Worm (Caenorhabditis elegans): ENCODE data around the gene C38C5.1.

- no peak for TF ChIP-seq nhr-23 (tag; optimal IDR thresholded peaks at IDR 0.05)
- TF ChIP-seq lin-13 (GFP tag; optimal IDR thresholded peaks at IDR 0.05), result no peak
- TF ChIP-seq lsy-2 (tag; optimal IDR thresholded peaks at IDR 0.05), result no peak
- TF ChIP-seq ztf-11 (tag; optimal IDR thresholded peaks at IDR 0.05), result no peak
- TF ChIP-seq mdl-1 (tag; optimal IDR thresholded peaks at IDR 0.05), result no peak
These were observed 42.4 kb upstream of the C38C5.1 start for ce11 chrX:5515459-5515858.
